Worm (Caenorhabditis elegans) whole organism, L4/young adult: ENCODE results near the gene col-41.

ENCODE experiments used
- dao-5 ChIP-seq: sonication (generic microtip); optimal IDR thresholded peaks from 2 replicates; lab custom pipeline; 2016; ENCODE audit warnings: missing genotype, missing genetic modification characterization, moderate library complexity, missing compliant biosample characterization
- him-1 ChIP-seq: sonication (generic microtip); optimal IDR thresholded peaks from 2 replicates; lab custom pipeline; 2016; ENCODE audit warnings: missing genotype, missing genetic modification reagents, missing genetic modification characterization, missing compliant biosample characterization

- no peak for TF ChIP-seq him-1 (tag; lab: Kevin White, UChicago)
- no peak for TF ChIP-seq dao-5 (tag; lab: Kevin White, UChicago)
Observed at ce11 chrX:15176431-15176911, at the start of gene col-41.
